Worm (Caenorhabditis elegans) whole organism, mixed stage, embryonic: ENCODE results near the gene rpn-9.

Experiments
- elt-3 ChIP-seq: fragments of 150-350 bp; optimal IDR thresholded peaks from 2 replicates; lab custom pipeline; 2014; ENCODE audit warnings: missing biosample characterization, missing genetic modification characterization
- lin-13 ChIP-seq: fragments of 150-350 bp; optimal IDR thresholded peaks from 2 replicates; lab custom pipeline; 2014; ENCODE audit warnings: missing biosample characterization, missing genetic modification characterization
- lsy-2 ChIP-seq: fragments of 150-350 bp; optimal IDR thresholded peaks from 2 replicates; lab custom pipeline; 2014; ENCODE audit warnings: missing biosample characterization, missing genetic modification characterization
- nhr-12 ChIP-seq: fragments of 150-350 bp; optimal IDR thresholded peaks from 2 replicates; lab custom pipeline; 2014; ENCODE audit warnings: missing biosample characterization, missing genetic modification characterization
- nhr-237 ChIP-seq: fragments of 150-350 bp; optimal IDR thresholded peaks from 2 replicates; lab custom pipeline; 2014; ENCODE audit warnings: missing biosample characterization, missing genetic modification characterization
- nhr-28 ChIP-seq: fragments of 150-350 bp; optimal IDR thresholded peaks from 2 replicates; lab custom pipeline; 2014; ENCODE audit warnings: missing biosample characterization, missing genetic modification characterization
- pha-4 ChIP-seq: fragments of 150-350 bp; optimal IDR thresholded peaks from 2 replicates; lab custom pipeline; 2018; ENCODE audit warnings: missing biosample characterization, missing genetic modification reagents, missing genetic modification characterization
- snpc-4 ChIP-seq: fragments of 150-350 bp; optimal IDR thresholded peaks from 2 replicates; lab custom pipeline; 2014; ENCODE audit warnings: missing biosample characterization, missing genetic modification characterization
- unc-62 ChIP-seq: fragments of 150-350 bp; optimal IDR thresholded peaks from 2 replicates; lab custom pipeline; 2014; ENCODE audit warnings: missing biosample characterization, missing genetic modification reagents, missing genetic modification characterization

DNA sequence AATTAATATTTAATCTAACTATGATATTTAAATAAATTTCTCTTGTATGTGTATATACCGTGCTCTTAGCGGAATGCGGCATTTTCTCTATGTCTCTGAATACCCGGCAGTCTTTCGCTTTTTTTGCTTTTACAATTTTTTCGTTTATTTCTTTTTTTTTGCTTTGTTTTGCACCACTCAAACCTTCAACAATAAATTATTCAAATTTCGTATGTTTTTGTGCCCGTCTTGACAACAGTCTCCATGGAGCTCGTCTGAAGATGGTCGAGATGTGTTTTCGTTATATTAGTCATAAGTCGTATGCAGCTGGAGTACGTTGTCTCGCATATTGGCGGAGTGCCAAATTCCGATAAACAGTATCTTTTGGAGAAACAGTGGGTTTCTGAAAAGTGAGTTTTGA is 12.3 kb downstream of the rpn-9 start, which contains the start of gene T06D8.2:
- TF ChIP-seq nhr-237 (tag; lab: Kevin White, UChicago) (no peak), lin-13 (tag; lab: Kevin White, UChicago) (no peak), snpc-4 (no peak), nhr-12 (tag; lab: Kevin White, UChicago) (no peak), unc-62 (GFP tag; lab: Kevin White, UChicago) (no peak), elt-3 (tag; lab: Kevin White, UChicago) (no peak), nhr-28 (no peak), lsy-2 (tag; lab: Kevin White, UChicago) (no peak), pha-4 (tag; lab: Kevin White, UChicago) (no peak)
